Worm (Caenorhabditis elegans): ENCODE measurements around the gene B0454.6.
A peak's percentile ranks its signal among the peaks of the same experiment; 100 is the strongest.

B0454.6 gene

ce11 chrII:3054622-3055021, 22.0 kb downstream of the B0454.6 start (continued):
- TF ChIP-seq dpl-1 (GFP tag; optimal IDR thresholded peaks at IDR 0.05) (peak in 1 of 3 experiments; percentile 5), pax-3 (tag; optimal IDR thresholded peaks at IDR 0.05) (no peak), aha-1 (tag; optimal IDR thresholded peaks at IDR 0.05) (no peak), lin-35 (GFP tag; optimal IDR thresholded peaks at IDR 0.05) (peak in 1 of 2 experiments; percentile 17), efl-3 (GFP tag; optimal IDR thresholded peaks at IDR 0.05) (no peak), hlh-4 (tag; optimal IDR thresholded peaks at IDR 0.05) (no peak), nhr-71 (tag; optimal IDR thresholded peaks at IDR 0.05) (peak; percentile 36), unc-130 (tag; optimal IDR thresholded peaks at IDR 0.05) (no peak), ceh-82 (tag; optimal IDR thresholded peaks at IDR 0.05) (peak in 1 of 3 experiments; percentile 28), egl-13 (tag; optimal IDR thresholded peaks at IDR 0.05) (no peak), efl-1 (optimal IDR thresholded peaks at IDR 0.05) (peak; percentile 15 to 17), efl-1 (GFP tag; optimal IDR thresholded peaks at IDR 0.05 in 1 of 2) (peak in 1 of 2 experiments; percentile 82), ztf-11 (tag; optimal IDR thresholded peaks at IDR 0.05) (peak in 1 of 2 experiments; percentile 6), ztf-4 (tag; optimal IDR thresholded peaks at IDR 0.05) (no peak), nhr-76 (tag; optimal IDR thresholded peaks at IDR 0.05) (no peak), Y116A8C.19 (tag; optimal IDR thresholded peaks at IDR 0.05; ENCODE audit: borderline replicate concordance) (no peak), nhr-20 (tag; optimal IDR thresholded peaks at IDR 0.05) (peak; percentile 33), zag-1 (tag; optimal IDR thresholded peaks at IDR 0.05) (no peak)

ce11 chrII:3055531-3055930, 23.0 kb downstream of the B0454.6 start:
- TF ChIP-seq ceh-82 (tag; optimal IDR thresholded peaks at IDR 0.05), result peak in 1 of 3 experiments; percentile 49
- TF ChIP-seq lin-35 (GFP tag; optimal IDR thresholded peaks at IDR 0.05), result peak; percentile 20 to 22
- no peak for TF ChIP-seq efl-3 (GFP tag; optimal IDR thresholded peaks at IDR 0.05)
- no peak for TF ChIP-seq fos-1 (tag; optimal IDR thresholded peaks at IDR 0.05)
- peak; percentile 9 for TF ChIP-seq dsc-1 (tag; optimal IDR thresholded peaks at IDR 0.05)
- no peak for TF ChIP-seq C04F5.9 (tag; optimal IDR thresholded peaks at IDR 0.05)
- TF ChIP-seq nhr-28 (tag; optimal IDR thresholded peaks at IDR 0.05), result no peak
- TF ChIP-seq nhr-76 (tag; optimal IDR thresholded peaks at IDR 0.05), result no peak
- peak; percentile 33 for TF ChIP-seq mep-1 (tag; optimal IDR thresholded peaks at IDR 0.05)
- TF ChIP-seq dpl-1 (GFP tag; optimal IDR thresholded peaks at IDR 0.05), result peak in 1 of 3 experiments; percentile 9
- peak; percentile 27 for TF ChIP-seq nhr-47 (tag; optimal IDR thresholded peaks at IDR 0.05)
- TF ChIP-seq unc-86 (tag; optimal IDR thresholded peaks at IDR 0.05), result no peak
- TF ChIP-seq snu-23 (GFP tag; optimal IDR thresholded peaks at IDR 0.05), result peak; percentile 20
- peak; percentile 17 for TF ChIP-seq skn-1 (tag; optimal IDR thresholded peaks at IDR 0.05)
- no peak for TF ChIP-seq ztf-11 (tag; optimal IDR thresholded peaks at IDR 0.05)
- TF ChIP-seq lin-14 (GFP tag; optimal IDR thresholded peaks at IDR 0.05), result peak; percentile 73
- TF ChIP-seq tbx-2 (tag; optimal IDR thresholded peaks at IDR 0.05), result no peak
- peak; percentile 24 for TF ChIP-seq rnt-1 (tag; optimal IDR thresholded peaks at IDR 0.05)
- no peak for TF ChIP-seq ztf-4 (tag; optimal IDR thresholded peaks at IDR 0.05)
- TF ChIP-seq sup-37 (GFP tag; optimal IDR thresholded peaks at IDR 0.05), result no peak

ce11 chrII:3056266-3056872, 23.8 kb downstream of the B0454.6 start, which contains the start of gene lin-8:
Gene lin-8, plus strand, starts transcription at chrII:3056822.
- TF ChIP-seq jun-1 (tag; optimal IDR thresholded peaks at IDR 0.05) (no peak), ces-1 (GFP tag; optimal IDR thresholded peaks at IDR 0.05) (no peak), hpl-2 (GFP tag; optimal IDR thresholded peaks at IDR 0.05) (no peak), alr-1 (tag; optimal IDR thresholded peaks at IDR 0.05; ENCODE audit: borderline replicate concordance) (no peak), ceh-8 (GFP tag; optimal IDR thresholded peaks at IDR 0.05) (no peak), lin-15B (tag; optimal IDR thresholded peaks at IDR 0.05) (no peak), hlh-4 (tag; optimal IDR thresholded peaks at IDR 0.05) (no peak), lin-14 (GFP tag; optimal IDR thresholded peaks at IDR 0.05) (no peak), ets-5 (GFP tag; IDR thresholded peaks at IDR 0.05) (no peak), xbp-1 (tag; optimal IDR thresholded peaks at IDR 0.05) (no peak), rnt-1 (tag; optimal IDR thresholded peaks at IDR 0.05) (no peak), C34B4.2 (tag; optimal IDR thresholded peaks at IDR 0.05) (no peak), ceh-63 (GFP tag; optimal IDR thresholded peaks at IDR 0.05) (no peak), mef-2 (tag; optimal IDR thresholded peaks at IDR 0.05) (no peak), grh-1 (GFP tag; IDR thresholded peaks at IDR 0.05) (no peak), unc-30 (tag; optimal IDR thresholded peaks at IDR 0.05) (no peak)

Data from whole organism, L1 larva.